Worm (Caenorhabditis elegans) whole organism, late embryonic: ENCODE results near the gene F32H5.1.

Experiments
- dmd-4 ChIP-seq: sonication (generic microtip); optimal IDR thresholded peaks from 2 replicates; lab custom pipeline; 2016; ENCODE audit warnings: borderline replicate concordance, missing genetic modification characterization, missing compliant biosample characterization
- mec-3 ChIP-seq: sonication (generic microtip); optimal IDR thresholded peaks from 2 replicates; lab custom pipeline; 2016; ENCODE audit warnings: borderline replicate concordance, missing genetic modification characterization, missing compliant biosample characterization
- pha-4 ChIP-seq: fragments of 150-350 bp; optimal IDR thresholded peaks from 2 replicates; lab custom pipeline; 2018; ENCODE audit warnings: missing biosample characterization, missing genetic modification reagents, missing genetic modification characterization
- ztf-16 ChIP-seq: sonication (generic microtip); optimal IDR thresholded peaks from 2 replicates; lab custom pipeline; 2017; ENCODE audit warnings: missing genetic modification characterization, missing compliant biosample characterization

ce11 chrV:13345867-13346328 is 11.9 kb downstream of the F32H5.1 start, which contains the start of gene twk-43:
- TF ChIP-seq ztf-16 (tag; lab: Kevin White, UChicago) (no peak), pha-4 (no peak), mec-3 (tag; lab: Kevin White, UChicago) (no peak), dmd-4 (tag; lab: Kevin White, UChicago) (no peak)
